Worm (Caenorhabditis elegans): ENCODE data around the gene fut-8.
A peak's percentile ranks its signal among the peaks of the same experiment; 100 is the strongest.

Gene fut-8

ce11 chrV:5983380-5983779 lies 6.9 kb downstream of the fut-8 start, which contains the start of gene dhs-16:
Gene dhs-16 (plus strand): TSS chrV:5983745.
- TF ChIP-seq sox-4 (tag; optimal IDR thresholded peaks at IDR 0.05) (no peak), efl-1 (optimal IDR thresholded peaks at IDR 0.05) (no peak), efl-1 (GFP tag; optimal IDR thresholded peaks at IDR 0.05 in 1 of 2) (peak in 1 of 2 experiments; percentile 46)

ce11 chrV:5982722-5983121 lies 7.6 kb downstream of the fut-8 start:
- TF ChIP-seq unc-62 (GFP tag; optimal IDR thresholded peaks at IDR 0.05) (no peak), blmp-1 (tag; optimal IDR thresholded peaks at IDR 0.05) (peak; percentile 64)

- TF ChIP-seq dsc-1 (tag; optimal IDR thresholded peaks at IDR 0.05) (no peak), nhr-77 (tag; optimal IDR thresholded peaks at IDR 0.05) (no peak), blmp-1 (tag; optimal IDR thresholded peaks at IDR 0.05) (no peak), nhr-71 (tag; optimal IDR thresholded peaks at IDR 0.05) (no peak), ztf-11 (tag; optimal IDR thresholded peaks at IDR 0.05) (no peak), elt-3 (tag; optimal IDR thresholded peaks at IDR 0.05) (no peak), nhr-47 (tag; optimal IDR thresholded peaks at IDR 0.05) (no peak), grh-1 (GFP tag; IDR thresholded peaks at IDR 0.05) (no peak), zip-4 (GFP tag; optimal IDR thresholded peaks at IDR 0.05) (no peak), nhr-84 (tag; optimal IDR thresholded peaks at IDR 0.05) (no peak), pax-3 (tag; optimal IDR thresholded peaks at IDR 0.05) (no peak), isw-1 (GFP tag; IDR thresholded peaks at IDR 0.05) (no peak), nhr-12 (tag; optimal IDR thresholded peaks at IDR 0.05) (no peak)
These were observed 14.6 kb downstream of the fut-8 start, which contains the start of gene acy-2 for ce11 chrV:5975724-5976123. Gene acy-2 (plus strand): TSS chrV:5976024.

- TF ChIP-seq unc-30 (tag; optimal IDR thresholded peaks at IDR 0.05): no peak
- no peak for TF ChIP-seq ceh-88 (GFP tag; IDR thresholded peaks at IDR 0.05)
- no peak for TF ChIP-seq efl-3 (GFP tag; optimal IDR thresholded peaks at IDR 0.05)
- TF ChIP-seq pag-3 (tag; optimal IDR thresholded peaks at IDR 0.05; ENCODE audit: borderline replicate concordance, insufficient read depth): no peak
- no peak for TF ChIP-seq lir-3 (tag; optimal IDR thresholded peaks at IDR 0.05; ENCODE audit: poor library complexity)
- TF ChIP-seq alr-1 (tag; optimal IDR thresholded peaks at IDR 0.05; ENCODE audit: borderline replicate concordance): no peak
- TF ChIP-seq nhr-84 (tag; optimal IDR thresholded peaks at IDR 0.05): no peak
- no peak for TF ChIP-seq nhr-19 (GFP tag; conservative IDR thresholded peaks at IDR 0.05)
- TF ChIP-seq sup-37 (GFP tag; optimal IDR thresholded peaks at IDR 0.05): no peak
- TF ChIP-seq elt-3 (tag; optimal IDR thresholded peaks at IDR 0.05): no peak
- TF ChIP-seq tbx-2 (tag; optimal IDR thresholded peaks at IDR 0.05): no peak
- TF ChIP-seq ces-1 (GFP tag; optimal IDR thresholded peaks at IDR 0.05): no peak
- no peak for TF ChIP-seq nhr-11 (tag; optimal IDR thresholded peaks at IDR 0.05)
- no peak for TF ChIP-seq mep-1 (tag; optimal IDR thresholded peaks at IDR 0.05)
- TF ChIP-seq nhr-71 (tag; optimal IDR thresholded peaks at IDR 0.05): no peak
- TF ChIP-seq hlh-17 (GFP tag; optimal IDR thresholded peaks at IDR 0.05; ENCODE audit: borderline replicate concordance): no peak
- TF ChIP-seq pqm-1 (tag; optimal IDR thresholded peaks at IDR 0.05): no peak
- TF ChIP-seq ama-1 (optimal IDR thresholded peaks at IDR 0.05): no peak
- no peak for TF ChIP-seq lsy-2 (tag; optimal IDR thresholded peaks at IDR 0.05)
These were observed 16.6 kb downstream of the fut-8 start for ce11 chrV:5973713-5974112.

ce11 chrV:5972582-5972981 lies 17.7 kb downstream of the fut-8 start:
- TF ChIP-seq nhr-77 (tag; optimal IDR thresholded peaks at IDR 0.05): no peak
- no peak for TF ChIP-seq ets-5 (GFP tag; IDR thresholded peaks at IDR 0.05)
- TF ChIP-seq dsc-1 (tag; optimal IDR thresholded peaks at IDR 0.05): no peak
- TF ChIP-seq hlh-17 (GFP tag; optimal IDR thresholded peaks at IDR 0.05; ENCODE audit: borderline replicate concordance): no peak
- TF ChIP-seq lin-14 (GFP tag; optimal IDR thresholded peaks at IDR 0.05): no peak
- no peak for TF ChIP-seq lin-15B (tag; optimal IDR thresholded peaks at IDR 0.05)
- no peak for TF ChIP-seq ceh-88 (GFP tag; IDR thresholded peaks at IDR 0.05)
- TF ChIP-seq lir-3 (tag; optimal IDR thresholded peaks at IDR 0.05; ENCODE audit: poor library complexity): no peak
- no peak for TF ChIP-seq unc-86 (tag; optimal IDR thresholded peaks at IDR 0.05)
- TF ChIP-seq elt-2 (tag; optimal IDR thresholded peaks at IDR 0.05): no peak
- no peak for TF ChIP-seq tbx-2 (tag; optimal IDR thresholded peaks at IDR 0.05)
- no peak for TF ChIP-seq fkh-10 (GFP tag; optimal IDR thresholded peaks at IDR 0.05)
- no peak for TF ChIP-seq dpl-1 (GFP tag; optimal IDR thresholded peaks at IDR 0.05)

Data from whole organism, L1 larva.